Fruit fly (Drosophila melanogaster) whole organism, pupa: ENCODE measurements around the gene trn.

Experiments used
- CG10348 ChIP-seq: fragments of 200-800 bp; sonication (Bioruptor generic); IDR thresholded peaks from 2 replicates; pipeline ENCODE4 v1.3.6; 2022; ENCODE audit warnings: missing biosample characterization, missing genetic modification characterization
- CG12605 ChIP-seq: fragments of 200-800 bp; sonication (Bioruptor generic); IDR thresholded peaks from 2 replicates; pipeline ENCODE4 v1.3.6; 2022; ENCODE audit warnings: missing biosample characterization, missing genetic modification characterization
- CG13204 ChIP-seq: fragments of 200-800 bp; sonication (Bioruptor generic); optimal IDR thresholded peaks from 2 replicates; lab custom pipeline; 2018; ENCODE audit warnings: missing biosample characterization, mild to moderate bottlenecking, missing genetic modification characterization, moderate library complexity
- CG14655 ChIP-seq: fragments of 200-800 bp; sonication (Bioruptor generic); optimal IDR thresholded peaks from 3 replicates; lab custom pipeline; 2017; ENCODE audit warnings: mild to moderate bottlenecking, missing biosample characterization, missing genetic modification reagents, missing genetic modification characterization
- CG15710 ChIP-seq: fragments of 200-800 bp; sonication (Bioruptor generic); optimal IDR thresholded peaks from 2 replicates; lab custom pipeline; 2018; ENCODE audit warnings: missing biosample characterization, mild to moderate bottlenecking, missing genetic modification characterization, moderate library complexity
- CG17806 ChIP-seq: fragments of 200-800 bp; sonication (Bioruptor generic); optimal IDR thresholded peaks from 2 replicates; lab custom pipeline; 2018; ENCODE audit warnings: missing biosample characterization, mild to moderate bottlenecking, missing genetic modification characterization, moderate library complexity
- CG32121 ChIP-seq: fragments of 200-800 bp; sonication (Bioruptor generic); IDR thresholded peaks from 2 replicates; pipeline ENCODE4 v1.3.6; 2022; ENCODE audit warnings: missing biosample characterization, missing genetic modification characterization
- CG34367 ChIP-seq: fragments of 200-800 bp; sonication (Bioruptor generic); optimal IDR thresholded peaks from 2 replicates; lab custom pipeline; 2018; ENCODE audit warnings: missing biosample characterization, mild to moderate bottlenecking, missing genetic modification characterization
- CG4496 ChIP-seq: fragments of 200-800 bp; sonication (Bioruptor generic); IDR thresholded peaks from 3 replicates; pipeline ENCODE4 v1.3.6; 2022; ENCODE audit warnings: missing biosample characterization, missing genetic modification characterization
- CG8159 ChIP-seq: fragments of 200-800 bp; sonication (Bioruptor generic); optimal IDR thresholded peaks from 3 replicates; lab custom pipeline; 2018; ENCODE audit warnings: missing biosample characterization, mild to moderate bottlenecking, missing genetic modification characterization, moderate library complexity
- CG8301 ChIP-seq: fragments of 200-800 bp; sonication (Bioruptor generic); optimal IDR thresholded peaks from 2 replicates; lab custom pipeline; 2018; ENCODE audit warnings: missing biosample characterization, mild to moderate bottlenecking, missing genetic modification characterization
- CG9948 ChIP-seq: fragments of 200-800 bp; sonication (Bioruptor generic); optimal IDR thresholded peaks from 2 replicates; lab custom pipeline; 2018; ENCODE audit warnings: missing biosample characterization, mild to moderate bottlenecking, missing genetic modification characterization, moderate library complexity
- D1 ChIP-seq: fragments of 200-800 bp; sonication (Bioruptor generic); optimal IDR thresholded peaks from 2 replicates; lab custom pipeline; 2018; ENCODE audit warnings: missing biosample characterization, mild to moderate bottlenecking, missing genetic modification characterization, moderate library complexity
- EcR ChIP-seq: fragments of 200-800 bp; sonication (Bioruptor generic); optimal IDR thresholded peaks from 3 replicates; lab custom pipeline; 2019; ENCODE audit warnings: missing biosample characterization, missing genetic modification characterization, mild to moderate bottlenecking, moderate library complexity, missing genetic modification reagents
- Ets98B ChIP-seq: fragments of 200-800 bp; sonication (Bioruptor generic); IDR thresholded peaks from 2 replicates; pipeline ENCODE4 v1.3.6; 2022; ENCODE audit warnings: missing biosample characterization, missing genetic modification characterization
- Pif1A ChIP-seq: fragments of 200-800 bp; sonication (Bioruptor generic); optimal IDR thresholded peaks from 3 replicates; lab custom pipeline; 2016; ENCODE audit warnings: missing biosample characterization, missing genetic modification characterization
- Pif1B ChIP-seq: fragments of 200-800 bp; sonication (Bioruptor generic); optimal IDR thresholded peaks from 3 replicates; lab custom pipeline; 2016; ENCODE audit warnings: missing biosample characterization, missing genetic modification characterization
- Snoo ChIP-seq: fragments of 200-800 bp; sonication (Bioruptor generic); optimal IDR thresholded peaks from 3 replicates; lab custom pipeline; 2017; ENCODE audit warnings: missing biosample characterization, mild to moderate bottlenecking, missing genetic modification characterization, inconsistent platforms
- fd96Ca ChIP-seq: fragments of 200-800 bp; sonication (Bioruptor generic); IDR thresholded peaks from 3 replicates; pipeline ENCODE4 v1.3.6; 2022; ENCODE audit warnings: missing biosample characterization, missing genetic modification characterization
- gl ChIP-seq: fragments of 200-800 bp; sonication (Bioruptor generic); optimal IDR thresholded peaks from 2 replicates; lab custom pipeline; 2018; ENCODE audit warnings: missing biosample characterization, mild to moderate bottlenecking, missing genetic modification characterization
- rn ChIP-seq: fragments of 200-800 bp; sonication (Bioruptor generic); IDR thresholded peaks from 2 replicates; pipeline ENCODE4 v1.3.6; 2022; ENCODE audit warnings: missing biosample characterization, missing genetic modification characterization

The trn gene

DNA sequence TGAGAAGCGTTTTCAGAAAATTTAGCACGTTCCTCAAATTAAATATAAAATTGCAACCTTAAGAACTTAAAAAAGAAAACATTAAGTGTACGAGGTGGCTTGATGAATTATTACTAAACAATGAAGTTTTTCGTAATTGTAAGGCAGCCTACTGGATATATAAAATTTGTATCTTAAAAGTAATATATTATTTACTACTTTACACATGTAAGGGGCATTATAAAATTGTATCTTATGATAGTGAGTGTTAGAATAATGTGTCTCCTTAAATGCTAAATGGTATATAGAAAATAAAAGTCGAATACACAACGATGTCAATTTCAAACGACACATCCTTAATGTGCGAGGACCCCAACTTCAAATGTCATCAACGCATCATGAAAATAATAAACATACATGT is 24.2 kb upstream of the trn start, which contains the start of gene CG11251:
Gene CG11251, minus strand, starts transcription at position 101 of the 400 bp plus-strand sequence.
- TF ChIP-seq CG32121 (GFP tag; lab: Robert Waterston, UW) = no peak
- no peak for TF ChIP-seq EcR (GFP tag; lab: Kevin White, UChicago)
- TF ChIP-seq CG14655 (GFP tag; lab: Kevin White, UChicago) = no peak
- no peak for TF ChIP-seq CG10348 (GFP tag; lab: Robert Waterston, UW)
- TF ChIP-seq Ets98B = no peak
- no peak for TF ChIP-seq CG15710 (tag; lab: Kevin White, UChicago)
- TF ChIP-seq CG12605 (GFP tag; lab: Robert Waterston, UW) = no peak
- TF ChIP-seq fd96Ca = no peak
- no peak for TF ChIP-seq CG9948 (tag; lab: Kevin White, UChicago)

DNA sequence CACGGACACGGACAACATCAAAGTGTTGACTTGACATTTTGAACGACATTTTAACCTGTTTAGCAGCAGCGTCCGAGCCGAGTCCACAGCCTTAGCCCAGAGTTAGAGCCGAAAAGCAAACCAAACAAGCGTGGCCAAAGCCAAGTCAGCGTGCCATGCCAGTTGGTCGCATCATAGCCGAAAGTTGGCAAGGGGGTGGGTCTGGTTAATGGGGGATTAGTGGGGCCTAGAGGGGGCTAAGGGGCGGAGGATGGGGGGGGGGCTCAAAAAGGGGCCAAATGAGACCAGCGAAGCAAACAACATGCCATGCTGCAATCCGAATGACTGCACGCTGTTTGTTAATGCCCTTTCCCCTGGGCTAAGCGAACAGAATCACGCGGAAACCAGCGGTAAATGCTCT is 14.9 kb upstream of the trn start:
- no peak for TF ChIP-seq Snoo (tag; lab: Kevin White, UChicago)
- TF ChIP-seq CG8301 (tag; lab: Kevin White, UChicago) = no peak
- no peak for TF ChIP-seq CG8159 (tag; lab: Kevin White, UChicago)
- no peak for TF ChIP-seq fd96Ca
- no peak for TF ChIP-seq CG10348 (GFP tag; lab: Robert Waterston, UW)
- TF ChIP-seq CG12605 (GFP tag; lab: Robert Waterston, UW) = no peak
- no peak for TF ChIP-seq D1 (tag; lab: Kevin White, UChicago)
- no peak for TF ChIP-seq CG14655 (GFP tag; lab: Kevin White, UChicago)
- no peak for TF ChIP-seq Ets98B
- no peak for TF ChIP-seq gl
- TF ChIP-seq EcR (GFP tag; lab: Kevin White, UChicago) = no peak
- TF ChIP-seq CG9948 (tag; lab: Kevin White, UChicago) = no peak
- no peak for TF ChIP-seq CG4496
- no peak for TF ChIP-seq CG32121 (GFP tag; lab: Robert Waterston, UW)
- TF ChIP-seq CG15710 (tag; lab: Kevin White, UChicago) = no peak
- TF ChIP-seq CG17806 (tag; lab: Kevin White, UChicago) = no peak

DNA sequence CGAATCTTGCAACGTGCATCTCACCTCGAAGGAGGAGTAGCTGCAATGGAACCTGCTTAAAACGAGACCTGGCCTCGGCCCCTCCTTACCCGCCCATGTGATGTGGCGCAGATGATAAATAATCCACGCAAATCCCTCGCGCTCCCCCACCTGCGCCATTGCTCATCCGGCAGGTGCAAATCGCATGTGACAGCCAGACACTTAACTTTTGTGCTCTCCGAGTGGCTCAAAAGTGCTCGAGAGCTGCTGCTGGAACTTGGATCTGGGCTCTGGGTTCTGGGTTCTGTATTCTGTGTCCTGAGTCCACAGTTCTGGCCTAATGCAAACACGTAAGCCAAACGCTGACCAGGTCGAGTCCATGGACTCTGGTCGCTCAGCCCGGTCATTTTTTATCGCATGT is 13.6 kb upstream of the trn start:
- TF ChIP-seq CG13204 (GFP tag; lab: Kevin White, UChicago) (peak; percentile 17), CG9948 (tag; lab: Kevin White, UChicago) (no peak), CG14655 (GFP tag; lab: Kevin White, UChicago) (no peak)
- TF ChIP-seq, all 21 proteins: peak for 1

DNA sequence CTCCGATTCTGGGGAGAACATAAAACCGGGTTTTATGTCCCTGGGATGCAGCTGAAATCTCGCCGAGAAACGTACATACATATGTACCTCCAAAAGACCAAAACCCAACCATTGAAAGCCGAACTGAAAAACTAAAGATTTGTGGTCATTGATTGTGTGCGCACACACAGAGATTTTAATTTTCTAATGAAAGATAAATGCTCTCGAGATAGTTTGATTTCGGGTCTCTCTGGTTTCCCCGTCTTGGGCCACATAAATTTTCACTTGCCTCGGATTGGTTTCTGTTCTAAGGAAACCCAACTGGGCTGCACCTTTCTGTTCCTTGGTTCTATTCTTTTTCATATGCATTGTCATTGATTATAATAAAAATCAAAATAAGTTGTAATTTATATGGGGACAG is 8.2 kb upstream of the trn start:
- TF ChIP-seq CG10348 (GFP tag; lab: Robert Waterston, UW) = no peak
- no peak for TF ChIP-seq Pif1B (GFP tag; lab: Kevin White, UChicago)
- TF ChIP-seq CG9948 (tag; lab: Kevin White, UChicago) = no peak
- TF ChIP-seq CG15710 (tag; lab: Kevin White, UChicago) = no peak
- TF ChIP-seq gl = no peak

DNA sequence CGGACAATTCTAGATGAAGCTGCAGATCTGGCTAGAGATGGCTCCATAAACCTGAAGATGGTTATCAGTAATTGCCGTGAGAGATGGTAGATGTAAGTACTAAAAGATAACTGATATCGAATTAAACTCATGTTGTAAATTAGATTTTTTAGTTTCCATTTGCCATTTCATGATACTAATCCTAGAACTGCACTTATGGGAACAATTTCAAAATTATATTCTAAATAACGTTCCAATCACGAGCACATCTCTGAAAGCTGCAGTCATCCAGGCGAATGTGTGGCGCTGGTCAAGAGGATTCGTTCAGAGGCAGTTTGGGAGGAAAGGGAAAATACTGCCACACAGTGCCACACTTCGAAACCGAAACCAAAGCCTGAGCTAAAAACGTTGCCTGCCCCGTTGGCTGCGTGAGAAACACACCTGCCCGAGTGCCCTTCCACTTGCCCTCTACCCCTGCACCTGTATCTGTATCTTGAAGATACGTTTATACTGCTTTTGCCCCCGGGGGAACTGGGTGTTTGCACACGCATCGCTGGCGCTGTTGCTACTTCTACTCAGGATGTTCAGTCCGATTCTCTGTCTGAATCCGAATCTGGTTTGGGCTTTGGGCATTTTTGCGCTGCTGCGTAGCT is 6.6 kb upstream of the trn start:
- TF ChIP-seq CG15710 (tag; lab: Kevin White, UChicago) (peak; percentile 73), Ets98B (no peak), CG34367 (tag; lab: Kevin White, UChicago) (peak; percentile 50), CG8159 (tag; lab: Kevin White, UChicago) (peak; percentile 75), CG10348 (GFP tag; lab: Robert Waterston, UW) (no peak), CG12605 (GFP tag; lab: Robert Waterston, UW) (peak; percentile 43; the same call in 1 of the 2 replicates), EcR (GFP tag; lab: Kevin White, UChicago) (peak; percentile 23), Pif1A (peak; percentile 74), Snoo (tag; lab: Kevin White, UChicago) (no peak), D1 (tag; lab: Kevin White, UChicago) (peak; percentile 46), Pif1B (GFP tag; lab: Kevin White, UChicago) (peak; percentile 60), rn (GFP tag; lab: Robert Waterston, UW) (no peak), fd96Ca (0 out of 3 replicates have a peak, but pooled peaks have one; percentile 25), CG32121 (GFP tag; lab: Robert Waterston, UW) (no peak), CG8301 (tag; lab: Kevin White, UChicago) (peak; percentile 39), CG14655 (GFP tag; lab: Kevin White, UChicago) (peak; percentile 77), gl (peak; percentile 68), CG17806 (tag; lab: Kevin White, UChicago) (peak; percentile 83), CG4496 (peak; percentile 34; the same call in 1 of the 3 replicates), CG13204 (GFP tag; lab: Kevin White, UChicago) (peak; percentile 28), CG9948 (tag; lab: Kevin White, UChicago) (peak; percentile 81)

DNA sequence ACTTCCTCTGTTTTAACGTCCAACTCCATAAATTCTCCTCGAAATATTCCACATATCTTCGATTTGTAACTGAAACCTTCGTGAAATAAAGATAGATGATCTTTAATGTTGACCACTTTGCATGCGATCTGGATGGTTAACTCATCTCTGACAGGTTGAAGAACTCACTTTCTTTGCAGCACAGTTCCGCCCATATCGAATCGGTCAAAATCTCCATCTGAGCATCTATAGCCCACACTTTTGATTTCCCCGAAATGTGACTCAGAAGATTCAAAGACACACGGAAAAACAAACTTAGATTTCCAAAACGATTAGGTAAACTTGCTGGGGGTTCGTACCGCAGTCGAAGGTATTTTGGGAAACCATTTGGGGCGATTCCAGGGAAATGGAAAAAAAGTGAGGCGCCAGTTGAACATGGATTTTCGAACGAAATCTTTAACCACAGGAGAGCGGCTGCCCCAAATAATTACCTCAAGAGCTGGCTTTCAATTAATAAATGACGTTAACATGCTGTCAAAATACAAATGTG is 5.7 kb upstream of the trn start:
- TF ChIP-seq CG32121 (GFP tag; lab: Robert Waterston, UW) (no peak), CG8301 (tag; lab: Kevin White, UChicago) (no peak), CG8159 (tag; lab: Kevin White, UChicago) (no peak), fd96Ca (no peak), CG14655 (GFP tag; lab: Kevin White, UChicago) (no peak), CG12605 (GFP tag; lab: Robert Waterston, UW) (no peak)
